Worm (Caenorhabditis elegans) whole organism, young adult: ENCODE measurements around the gene F35H10.5.

Experiments
- ama-1 ChIP-seq, 3 experiments: fragments of 150-350 bp in 1 of 3; sonication (generic microtip) in 2 of 3; optimal IDR thresholded peaks; 2 replicates each; lab custom pipeline; 2014 to 2018; ENCODE audit warnings: missing biosample characterization in 2 of 3, missing genetic modification characterization in 2 of 3, missing genetic modification reagents in 2 of 3
- ets-4 ChIP-seq: fragments of 200-800 bp; sonication (Bioruptor generic); optimal IDR thresholded peaks from 2 replicates; lab custom pipeline; 2018; ENCODE audit warnings: mild to moderate bottlenecking, missing genetic modification characterization, missing compliant biosample characterization
- hrde-1 ChIP-seq: sonication (generic microtip); optimal IDR thresholded peaks from 2 replicates; lab custom pipeline; 2016; ENCODE audit warnings: missing genetic modification characterization, mild to moderate bottlenecking, missing compliant biosample characterization, moderate library complexity, missing genotype, missing genetic modification reagents, borderline replicate concordance
- nhr-90 ChIP-seq: sonication (generic microtip); optimal IDR thresholded peaks from 2 replicates; lab custom pipeline; 2016; ENCODE audit warnings: missing genotype, mild to moderate bottlenecking, missing genetic modification characterization, missing compliant biosample characterization
- snpc-4 ChIP-seq, 5 experiments: fragments of 150-350 bp in 1 of 5; sonication (generic microtip) in 4 of 5; optimal IDR thresholded peaks; 2 replicates each; lab custom pipeline; 2014 to 2018; ENCODE audit warnings: missing genetic modification characterization in 5 of 5, missing biosample characterization in 3 of 5, antibody characterized with exemption in 2 of 5, mild to moderate bottlenecking in 2 of 5, missing compliant biosample characterization in 2 of 5, missing genotype in 2 of 5, moderate library complexity in 2 of 5, missing genetic modification reagents in 1 of 5

DNA sequence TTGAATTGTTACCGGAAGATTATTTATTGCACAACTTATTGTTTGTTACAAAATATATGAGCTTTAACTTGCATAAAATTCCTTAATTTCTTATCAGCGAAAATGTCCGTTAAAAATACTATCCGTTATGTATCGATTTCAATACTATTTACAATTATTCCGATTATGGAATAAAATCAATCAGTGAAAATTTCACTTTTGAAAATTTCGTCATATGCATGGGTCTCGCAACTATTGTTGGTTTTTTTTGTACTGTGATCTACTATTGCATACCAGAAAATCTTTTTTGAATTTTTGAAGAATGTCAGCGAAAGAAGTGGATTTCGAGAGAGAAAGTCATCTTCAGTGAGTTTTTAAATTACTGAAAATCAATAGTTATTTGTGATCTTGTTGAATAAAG is 3.4 kb upstream of the F35H10.5 start, which contains the start of gene nprl-3:
- TF ChIP-seq ama-1 (optimal IDR thresholded peaks at IDR 0.05; lab: Kevin White, UChicago) = no peak
- TF ChIP-seq ama-1 (GFP tag; optimal IDR thresholded peaks at IDR 0.05; lab: Kevin White, UChicago) = no peak
- no peak for TF ChIP-seq hrde-1 (tag; lab: Kevin White, UChicago)
- no peak for TF ChIP-seq ets-4 (GFP tag; lab: Kevin White, UChicago)
- no peak for TF ChIP-seq snpc-4 (GFP tag; optimal IDR thresholded peaks at IDR 0.05; lab: Kevin White, UChicago)
- TF ChIP-seq snpc-4 (tag; optimal IDR thresholded peaks at IDR 0.05; lab: Kevin White, UChicago) = no peak
- no peak for TF ChIP-seq nhr-90 (tag; lab: Kevin White, UChicago)
